Worm (Caenorhabditis elegans) whole organism, L2 larva: Measurements from ENCODE around the gene ecps-2.

Experiments used
- C34F6.9 ChIP-seq: fragments of 150-350 bp; optimal IDR thresholded peaks from 2 replicates; lab custom pipeline; 2014; ENCODE audit warnings: missing biosample characterization, missing genetic modification characterization
- F13H6.1 ChIP-seq: sonication (generic microtip); optimal IDR thresholded peaks from 2 replicates; lab custom pipeline; 2016; ENCODE audit warnings: missing genetic modification characterization, missing compliant biosample characterization
- R02D3.7 ChIP-seq: fragments of 150-350 bp; optimal IDR thresholded peaks from 2 replicates; lab custom pipeline; 2014; ENCODE audit warnings: missing biosample characterization, missing genetic modification characterization
- Y55F3AM.14 ChIP-seq: fragments of 200-800 bp; sonication (Bioruptor generic); optimal IDR thresholded peaks from 2 replicates; lab custom pipeline; 2018; ENCODE audit warnings: mild to moderate bottlenecking, missing genetic modification characterization, missing compliant biosample characterization
- ZK546.5 ChIP-seq: sonication (generic microtip); optimal IDR thresholded peaks from 2 replicates; lab custom pipeline; 2017; ENCODE audit warnings: missing biosample characterization, missing genetic modification characterization
- aly-2 ChIP-seq: fragments of 150-350 bp; optimal IDR thresholded peaks from 2 replicates; lab custom pipeline; 2014; ENCODE audit warnings: missing biosample characterization, missing genetic modification characterization
- ama-1 ChIP-seq: fragments of 150-350 bp; optimal IDR thresholded peaks from 2 replicates; lab custom pipeline; 2018; ENCODE audit warnings: inconsistent platforms
- blmp-1 ChIP-seq: sonication (generic microtip); optimal IDR thresholded peaks from 2 replicates; lab custom pipeline; 2017; ENCODE audit warnings: missing genetic modification characterization, mild to moderate bottlenecking, missing compliant biosample characterization, antibody characterized with exemption, moderate library complexity; ENCODE audit not compliant: insufficient read depth
- ceh-16 ChIP-seq: fragments of 150-350 bp; optimal IDR thresholded peaks from 2 replicates; lab custom pipeline; 2014; ENCODE audit warnings: missing biosample characterization, missing genetic modification characterization
- ceh-82 ChIP-seq: fragments of 150-350 bp; optimal IDR thresholded peaks from 2 replicates; lab custom pipeline; 2014; ENCODE audit warnings: missing biosample characterization, missing genetic modification characterization
- crh-2 ChIP-seq: sonication (generic microtip); optimal IDR thresholded peaks from 2 replicates; lab custom pipeline; 2017; ENCODE audit warnings: missing biosample characterization, missing genetic modification characterization
- egl-27 ChIP-seq: sonication (generic microtip); optimal IDR thresholded peaks from 3 replicates; lab custom pipeline; 2017; ENCODE audit warnings: missing biosample characterization, missing genetic modification reagents, missing genetic modification characterization
- elt-3 ChIP-seq: sonication (generic microtip); optimal IDR thresholded peaks from 2 replicates; lab custom pipeline; 2017; ENCODE audit warnings: missing biosample characterization, missing genetic modification characterization
- fos-1 ChIP-seq: fragments of 150-350 bp; optimal IDR thresholded peaks from 2 replicates; lab custom pipeline; 2014; ENCODE audit warnings: missing biosample characterization, missing genetic modification characterization
- gmeb-1 ChIP-seq: fragments of 150-350 bp; optimal IDR thresholded peaks from 2 replicates; lab custom pipeline; 2014; ENCODE audit warnings: missing biosample characterization, missing genetic modification characterization
- lin-11 ChIP-seq: fragments of 150-350 bp; sonication (generic microtip); optimal IDR thresholded peaks from 2 replicates; lab custom pipeline; 2014; ENCODE audit warnings: missing biosample characterization, missing genetic modification characterization, inconsistent platforms, mixed read lengths
- lin-13 ChIP-seq: fragments of 150-350 bp; optimal IDR thresholded peaks from 2 replicates; lab custom pipeline; 2014; ENCODE audit warnings: missing biosample characterization, missing genetic modification reagents, missing genetic modification characterization
- lsy-2 ChIP-seq, 2 experiments: fragments of 150-350 bp in 1 of 2; sonication (generic microtip) in 1 of 2; optimal IDR thresholded peaks; 2 replicates each; lab custom pipeline; 2014 to 2017; ENCODE audit warnings: missing biosample characterization in 2 of 2, missing genetic modification characterization in 2 of 2
- mab-5 ChIP-seq: fragments of 150-350 bp; optimal IDR thresholded peaks from 2 replicates; lab custom pipeline; 2014; ENCODE audit warnings: missing biosample characterization, missing genetic modification characterization
- mbf-1 ChIP-seq: sonication (generic microtip); optimal IDR thresholded peaks from 2 replicates; lab custom pipeline; 2017; ENCODE audit warnings: missing biosample characterization, missing genetic modification characterization
- mdl-1 ChIP-seq, 2 experiments: fragments of 150-350 bp in 1 of 2; sonication (generic microtip) in 1 of 2; optimal IDR thresholded peaks; 2 replicates each; lab custom pipeline; 2017; ENCODE audit warnings: missing biosample characterization in 2 of 2, missing genetic modification characterization in 2 of 2
- nhr-10 ChIP-seq: sonication (generic microtip); optimal IDR thresholded peaks from 2 replicates; lab custom pipeline; 2017; ENCODE audit warnings: missing biosample characterization, missing genetic modification characterization
- nhr-11 ChIP-seq: fragments of 150-350 bp; optimal IDR thresholded peaks from 2 replicates; lab custom pipeline; 2014; ENCODE audit warnings: missing biosample characterization, missing genetic modification characterization
- nhr-12 ChIP-seq: fragments of 150-350 bp; optimal IDR thresholded peaks from 2 replicates; lab custom pipeline; 2014; ENCODE audit warnings: missing biosample characterization, missing genetic modification characterization
- nhr-129 ChIP-seq: fragments of 150-350 bp; optimal IDR thresholded peaks from 2 replicates; lab custom pipeline; 2014; ENCODE audit warnings: missing biosample characterization, missing genetic modification characterization
- nhr-21 ChIP-seq: fragments of 150-350 bp; optimal IDR thresholded peaks from 2 replicates; lab custom pipeline; 2014; ENCODE audit warnings: missing biosample characterization, missing genetic modification characterization
- nhr-23 ChIP-seq: fragments of 150-350 bp; optimal IDR thresholded peaks from 2 replicates; lab custom pipeline; 2014; ENCODE audit warnings: missing biosample characterization, missing genetic modification reagents, missing genetic modification characterization
- nhr-237 ChIP-seq: fragments of 150-350 bp; optimal IDR thresholded peaks from 2 replicates; lab custom pipeline; 2014; ENCODE audit warnings: missing biosample characterization, missing genetic modification characterization
- nhr-25 ChIP-seq: fragments of 150-350 bp; sonication (generic microtip); optimal IDR thresholded peaks from 3 replicates; lab custom pipeline; 2014; ENCODE audit warnings: missing biosample characterization, missing genetic modification characterization
- nhr-77 ChIP-seq: fragments of 150-350 bp; optimal IDR thresholded peaks from 2 replicates; lab custom pipeline; 2014; ENCODE audit warnings: missing biosample characterization, missing genetic modification characterization
- peb-1 ChIP-seq: fragments of 150-350 bp; optimal IDR thresholded peaks from 2 replicates; lab custom pipeline; 2014; ENCODE audit warnings: missing biosample characterization, missing genetic modification characterization
- sem-4 ChIP-seq: fragments of 150-350 bp; optimal IDR thresholded peaks from 2 replicates; lab custom pipeline; 2014; ENCODE audit warnings: missing biosample characterization, missing genetic modification reagents, missing genetic modification characterization
- skn-1 ChIP-seq: sonication (generic microtip); optimal IDR thresholded peaks from 2 replicates; lab custom pipeline; 2017; ENCODE audit warnings: missing biosample characterization, missing genetic modification characterization
- sma-3 ChIP-seq: sonication (generic microtip); optimal IDR thresholded peaks from 2 replicates; lab custom pipeline; 2016; ENCODE audit warnings: missing genetic modification reagents, missing genetic modification characterization, missing compliant biosample characterization
- sma-9 ChIP-seq, 2 experiments: fragments of 150-350 bp in 1 of 2; sonication (generic microtip) in 1 of 2; optimal IDR thresholded peaks; 2 replicates each; lab custom pipeline; 2014 to 2016; ENCODE audit warnings: missing genetic modification characterization in 2 of 2, mild to moderate bottlenecking in 1 of 2, missing biosample characterization in 1 of 2, missing compliant biosample characterization in 1 of 2, missing genetic modification reagents in 1 of 2, moderate library complexity in 1 of 2
- snpc-4 ChIP-seq: fragments of 150-350 bp; optimal IDR thresholded peaks from 2 replicates; lab custom pipeline; 2014; ENCODE audit warnings: missing biosample characterization, missing genetic modification characterization
- unc-39 ChIP-seq: fragments of 150-350 bp; optimal IDR thresholded peaks from 2 replicates; lab custom pipeline; 2014; ENCODE audit warnings: missing biosample characterization, missing genetic modification characterization
- unc-55 ChIP-seq: fragments of 150-350 bp; sonication (generic microtip); optimal IDR thresholded peaks from 3 replicates; lab custom pipeline; 2014; ENCODE audit warnings: missing biosample characterization, missing genetic modification reagents, missing genetic modification characterization
- unc-62 ChIP-seq: fragments of 150-350 bp; optimal IDR thresholded peaks from 2 replicates; lab custom pipeline; 2014; ENCODE audit warnings: missing biosample characterization, missing genetic modification reagents, missing genetic modification characterization
- zag-1 ChIP-seq: fragments of 150-350 bp; optimal IDR thresholded peaks from 2 replicates; lab custom pipeline; 2014; ENCODE audit warnings: missing biosample characterization, missing genetic modification characterization
- ztf-1 ChIP-seq: fragments of 200-800 bp; sonication (Bioruptor generic); conservative IDR thresholded peaks from 2 replicates; pipeline ENCODE4 v1.3.6; 2022; ENCODE audit warnings: missing genetic modification characterization, missing compliant biosample characterization
- ztf-11 ChIP-seq: sonication (generic microtip); optimal IDR thresholded peaks from 2 replicates; lab custom pipeline; 2017; ENCODE audit warnings: missing biosample characterization, missing genetic modification characterization
- ztf-4 ChIP-seq: fragments of 150-350 bp; optimal IDR thresholded peaks from 2 replicates; lab custom pipeline; 2014; ENCODE audit warnings: missing biosample characterization, missing genetic modification characterization

The ecps-2 gene

DNA sequence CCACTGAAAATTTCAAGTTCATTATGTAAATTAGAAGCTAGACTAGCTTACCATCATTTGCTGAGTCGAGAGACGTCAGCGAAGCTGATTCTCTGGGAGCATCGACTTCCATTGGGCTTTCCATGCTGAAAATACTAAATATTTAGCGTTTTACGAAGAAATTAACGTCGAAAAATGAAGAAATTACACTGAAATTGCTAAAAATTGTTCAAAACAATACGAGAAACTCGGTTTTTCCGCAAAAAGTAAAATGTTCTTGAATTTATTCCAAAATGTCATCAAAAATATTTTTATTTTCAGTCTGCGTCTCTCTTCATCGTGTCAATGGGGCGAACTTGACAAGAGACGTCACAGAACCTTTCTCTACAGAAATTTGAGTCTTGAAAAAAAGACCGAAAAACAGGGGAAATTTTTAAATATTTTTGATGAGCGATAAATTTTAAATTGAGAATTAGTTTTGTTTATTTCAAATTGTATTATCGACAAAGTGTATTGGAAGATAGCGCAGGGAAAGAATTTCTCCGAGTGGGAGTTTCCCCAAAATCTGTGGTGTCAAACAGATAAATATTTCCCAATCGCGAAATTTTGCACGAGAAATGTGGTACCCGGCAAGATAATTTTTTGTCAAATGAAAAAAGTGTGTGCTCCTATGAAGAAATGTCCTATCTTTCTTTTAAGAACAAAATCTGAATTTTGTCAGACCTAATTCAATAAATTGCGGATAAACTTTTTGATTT is 17.7 kb downstream of the ecps-2 start, which contains the start of gene ecps-1 (continued):
- TF ChIP-seq skn-1 (tag; lab: Kevin White, UChicago) (peak; percentile 95), ztf-1 (GFP tag; lab: Robert Waterston, UW) (no peak), mab-5 (peak; percentile 88), nhr-12 (no peak), R02D3.7 (tag; lab: Kevin White, UChicago) (peak; percentile 41), fos-1 (tag; lab: Kevin White, UChicago) (peak; percentile 80), lsy-2 (tag; optimal IDR thresholded peaks at IDR 0.05; lab: Kevin White, UChicago) (peak; percentile 70 to 93), mbf-1 (no peak), aly-2 (tag; lab: Kevin White, UChicago) (no peak), ceh-82 (no peak), lin-11 (tag; lab: Kevin White, UChicago) (no peak), nhr-237 (tag; lab: Kevin White, UChicago) (peak; percentile 46), ceh-16 (tag; lab: Kevin White, UChicago) (no peak), ztf-11 (no peak), egl-27 (tag; lab: Kevin White, UChicago) (peak; percentile 57), peb-1 (tag; lab: Kevin White, UChicago) (no peak), elt-3 (tag; lab: Kevin White, UChicago) (no peak), ama-1 (lab: Kevin White, UChicago) (no peak), F13H6.1 (peak; percentile 77), nhr-11 (tag; lab: Kevin White, UChicago) (peak; percentile 11), nhr-23 (tag; lab: Kevin White, UChicago) (no peak)

ce11 chrIII:10461164-10461546 is 18.3 kb downstream of the ecps-2 start, which contains the start of gene atx-2:
Gene atx-2 (plus strand): TSS chrIII:10461389.
- TF ChIP-seq nhr-21 (tag; lab: Kevin White, UChicago) (peak; percentile 48), lin-11 (tag; lab: Kevin White, UChicago) (peak; percentile 69), blmp-1 (tag; lab: Kevin White, UChicago) (no peak), Y55F3AM.14 (GFP tag; lab: Kevin White, UChicago) (peak; percentile 86), unc-62 (no peak), ztf-11 (peak; percentile 35), ztf-4 (tag; lab: Kevin White, UChicago) (peak; percentile 43), skn-1 (tag; lab: Kevin White, UChicago) (peak; percentile 22), unc-55 (peak; percentile 91), nhr-25 (tag; lab: Kevin White, UChicago) (peak; percentile 74), aly-2 (tag; lab: Kevin White, UChicago) (no peak), crh-2 (peak; percentile 77), nhr-77 (tag; lab: Kevin White, UChicago) (no peak), mdl-1 (tag; optimal IDR thresholded peaks at IDR 0.05; lab: Kevin White, UChicago) (peak; percentile 60 to 79), nhr-11 (tag; lab: Kevin White, UChicago) (peak; percentile 1), ceh-82 (no peak), snpc-4 (tag; lab: Kevin White, UChicago) (peak; percentile 27), nhr-23 (tag; lab: Kevin White, UChicago) (no peak), mbf-1 (no peak), zag-1 (tag; lab: Kevin White, UChicago) (peak; percentile 57), ceh-16 (tag; lab: Kevin White, UChicago) (peak; percentile 16), unc-39 (tag; lab: Kevin White, UChicago) (no peak), gmeb-1 (peak; percentile 81), fos-1 (tag; lab: Kevin White, UChicago) (peak; percentile 47), mab-5 (peak; percentile 86), nhr-12 (no peak), sma-3 (peak; percentile 78), nhr-129 (peak; percentile 81), sma-9 (GFP tag; optimal IDR thresholded peaks at IDR 0.05; lab: Kevin White, UChicago) (peak; percentile 79), sma-9 (tag; optimal IDR thresholded peaks at IDR 0.05; lab: Kevin White, UChicago) (no peak), ztf-1 (GFP tag; lab: Robert Waterston, UW) (no peak), nhr-10 (tag; lab: Kevin White, UChicago) (peak; percentile 31), F13H6.1 (peak; percentile 91), R02D3.7 (tag; lab: Kevin White, UChicago) (peak; percentile 23), lsy-2 (tag; optimal IDR thresholded peaks at IDR 0.05; lab: Kevin White, UChicago) (peak; percentile 68 to 81), elt-3 (tag; lab: Kevin White, UChicago) (no peak), lin-13 (GFP tag; lab: Kevin White, UChicago) (peak; percentile 82), peb-1 (tag; lab: Kevin White, UChicago) (no peak), egl-27 (tag; lab: Kevin White, UChicago) (peak; percentile 38), ZK546.5 (no peak), ama-1 (lab: Kevin White, UChicago) (no peak), sem-4 (tag; lab: Kevin White, UChicago) (peak; percentile 73), C34F6.9 (tag; lab: Kevin White, UChicago) (peak; percentile 74)
- TF ChIP-seq, all 48 proteins: peak for 28
